Fruit fly (Drosophila melanogaster) S2 (cell line): Measurements from ENCODE around the gene SNF4Agamma.

Experiments
- CG8478 ChIP-seq: fragments of >200 bp; optimal IDR thresholded peaks from 2 replicates; lab custom pipeline; 2018
- CTCF ChIP-seq, 2 experiments: fragments of >200 bp; optimal IDR thresholded peaks; 2 replicates each; lab custom pipeline; 2018

DNA sequence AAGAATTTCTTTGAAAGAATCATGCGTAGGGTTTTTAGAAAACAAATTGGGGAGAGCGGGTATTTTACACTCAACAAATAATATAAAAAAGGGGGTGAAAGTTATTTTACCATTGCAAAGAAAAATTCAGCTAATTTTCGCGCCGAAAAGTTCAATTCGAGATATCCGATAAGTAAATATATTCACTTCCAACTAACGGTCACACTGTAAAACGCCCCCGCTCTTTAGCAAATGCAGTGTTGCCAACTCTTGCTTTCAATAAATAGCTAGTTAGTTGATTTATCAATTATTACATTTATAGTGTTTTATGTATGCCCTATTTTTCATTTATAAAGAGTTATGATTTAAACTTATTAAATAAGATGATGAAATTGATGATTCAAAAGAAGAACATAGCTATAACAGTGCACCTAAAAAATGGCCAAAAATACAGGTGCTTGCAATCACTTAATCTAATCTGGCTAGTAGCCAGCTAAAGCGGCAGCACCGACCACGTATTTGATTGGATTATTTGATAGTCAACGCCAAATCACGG is 2.3 kb upstream of the SNF4Agamma start, which contains the start of gene meigo:
- TF ChIP-seq CG8478 (lab: Kevin White, UChicago) (no peak), CTCF (optimal IDR thresholded peaks at IDR 0.05; lab: Kevin White, UChicago) (no peak)
